Worm (Caenorhabditis elegans) whole organism, L2 larva: ENCODE measurements around the gene ZK688.11.

Experiments used
- C34F6.9 ChIP-seq: fragments of 150-350 bp; optimal IDR thresholded peaks from 2 replicates; lab custom pipeline; 2014; ENCODE audit warnings: missing biosample characterization, missing genetic modification characterization
- F13H6.1 ChIP-seq: sonication (generic microtip); optimal IDR thresholded peaks from 2 replicates; lab custom pipeline; 2016; ENCODE audit warnings: missing genetic modification characterization, missing compliant biosample characterization
- R02D3.7 ChIP-seq: fragments of 150-350 bp; optimal IDR thresholded peaks from 2 replicates; lab custom pipeline; 2014; ENCODE audit warnings: missing biosample characterization, missing genetic modification characterization
- Y55F3AM.14 ChIP-seq: fragments of 200-800 bp; sonication (Bioruptor generic); optimal IDR thresholded peaks from 2 replicates; lab custom pipeline; 2018; ENCODE audit warnings: mild to moderate bottlenecking, missing genetic modification characterization, missing compliant biosample characterization
- ZK546.5 ChIP-seq: sonication (generic microtip); optimal IDR thresholded peaks from 2 replicates; lab custom pipeline; 2017; ENCODE audit warnings: missing biosample characterization, missing genetic modification characterization
- alr-1 ChIP-seq: fragments of 150-350 bp; optimal IDR thresholded peaks from 2 replicates; lab custom pipeline; 2014; ENCODE audit warnings: missing biosample characterization, missing genetic modification characterization
- aly-2 ChIP-seq: fragments of 150-350 bp; optimal IDR thresholded peaks from 2 replicates; lab custom pipeline; 2014; ENCODE audit warnings: missing biosample characterization, missing genetic modification characterization
- ama-1 ChIP-seq: fragments of 150-350 bp; optimal IDR thresholded peaks from 2 replicates; lab custom pipeline; 2018; ENCODE audit warnings: inconsistent platforms
- ceh-82 ChIP-seq: fragments of 150-350 bp; optimal IDR thresholded peaks from 2 replicates; lab custom pipeline; 2014; ENCODE audit warnings: missing biosample characterization, missing genetic modification characterization
- crh-2 ChIP-seq: sonication (generic microtip); optimal IDR thresholded peaks from 2 replicates; lab custom pipeline; 2017; ENCODE audit warnings: missing biosample characterization, missing genetic modification characterization
- dmd-4 ChIP-seq: sonication (generic microtip); optimal IDR thresholded peaks from 2 replicates; lab custom pipeline; 2017; ENCODE audit warnings: missing biosample characterization, missing genetic modification characterization
- egl-27 ChIP-seq: sonication (generic microtip); optimal IDR thresholded peaks from 3 replicates; lab custom pipeline; 2017; ENCODE audit warnings: missing biosample characterization, missing genetic modification reagents, missing genetic modification characterization
- elt-1 ChIP-seq: fragments of 150-350 bp; optimal IDR thresholded peaks from 2 replicates; lab custom pipeline; 2014; ENCODE audit warnings: missing biosample characterization, missing genetic modification characterization
- gmeb-1 ChIP-seq: fragments of 150-350 bp; optimal IDR thresholded peaks from 2 replicates; lab custom pipeline; 2014; ENCODE audit warnings: missing biosample characterization, missing genetic modification characterization
- lin-11 ChIP-seq: fragments of 150-350 bp; sonication (generic microtip); optimal IDR thresholded peaks from 2 replicates; lab custom pipeline; 2014; ENCODE audit warnings: missing biosample characterization, missing genetic modification characterization, inconsistent platforms, mixed read lengths
- lin-39 ChIP-seq: fragments of 150-350 bp; optimal IDR thresholded peaks from 2 replicates; lab custom pipeline; 2014; ENCODE audit warnings: missing biosample characterization, missing genetic modification reagents, missing genetic modification characterization
- lsy-2 ChIP-seq, 2 experiments: fragments of 150-350 bp in 1 of 2; sonication (generic microtip) in 1 of 2; optimal IDR thresholded peaks; 2 replicates each; lab custom pipeline; 2014 to 2017; ENCODE audit warnings: missing biosample characterization in 2 of 2, missing genetic modification characterization in 2 of 2
- mbf-1 ChIP-seq: sonication (generic microtip); optimal IDR thresholded peaks from 2 replicates; lab custom pipeline; 2017; ENCODE audit warnings: missing biosample characterization, missing genetic modification characterization
- nhr-10 ChIP-seq: sonication (generic microtip); optimal IDR thresholded peaks from 2 replicates; lab custom pipeline; 2017; ENCODE audit warnings: missing biosample characterization, missing genetic modification characterization
- nhr-11 ChIP-seq: fragments of 150-350 bp; optimal IDR thresholded peaks from 2 replicates; lab custom pipeline; 2014; ENCODE audit warnings: missing biosample characterization, missing genetic modification characterization
- nhr-12 ChIP-seq: fragments of 150-350 bp; optimal IDR thresholded peaks from 2 replicates; lab custom pipeline; 2014; ENCODE audit warnings: missing biosample characterization, missing genetic modification characterization
- nhr-129 ChIP-seq: fragments of 150-350 bp; optimal IDR thresholded peaks from 2 replicates; lab custom pipeline; 2014; ENCODE audit warnings: missing biosample characterization, missing genetic modification characterization
- nhr-21 ChIP-seq: fragments of 150-350 bp; optimal IDR thresholded peaks from 2 replicates; lab custom pipeline; 2014; ENCODE audit warnings: missing biosample characterization, missing genetic modification characterization
- nhr-23 ChIP-seq: fragments of 150-350 bp; optimal IDR thresholded peaks from 2 replicates; lab custom pipeline; 2014; ENCODE audit warnings: missing biosample characterization, missing genetic modification reagents, missing genetic modification characterization
- nhr-237 ChIP-seq: fragments of 150-350 bp; optimal IDR thresholded peaks from 2 replicates; lab custom pipeline; 2014; ENCODE audit warnings: missing biosample characterization, missing genetic modification characterization
- nhr-25 ChIP-seq: fragments of 150-350 bp; sonication (generic microtip); optimal IDR thresholded peaks from 3 replicates; lab custom pipeline; 2014; ENCODE audit warnings: missing biosample characterization, missing genetic modification characterization
- nhr-77 ChIP-seq: fragments of 150-350 bp; optimal IDR thresholded peaks from 2 replicates; lab custom pipeline; 2014; ENCODE audit warnings: missing biosample characterization, missing genetic modification characterization
- peb-1 ChIP-seq: fragments of 150-350 bp; optimal IDR thresholded peaks from 2 replicates; lab custom pipeline; 2014; ENCODE audit warnings: missing biosample characterization, missing genetic modification characterization
- skn-1 ChIP-seq: sonication (generic microtip); optimal IDR thresholded peaks from 2 replicates; lab custom pipeline; 2017; ENCODE audit warnings: missing biosample characterization, missing genetic modification characterization
- sma-3 ChIP-seq: sonication (generic microtip); optimal IDR thresholded peaks from 2 replicates; lab custom pipeline; 2016; ENCODE audit warnings: missing genetic modification reagents, missing genetic modification characterization, missing compliant biosample characterization
- sma-9 ChIP-seq, 2 experiments: fragments of 150-350 bp in 1 of 2; sonication (generic microtip) in 1 of 2; optimal IDR thresholded peaks; 2 replicates each; lab custom pipeline; 2014 to 2016; ENCODE audit warnings: missing genetic modification characterization in 2 of 2, mild to moderate bottlenecking in 1 of 2, missing biosample characterization in 1 of 2, missing compliant biosample characterization in 1 of 2, missing genetic modification reagents in 1 of 2, moderate library complexity in 1 of 2
- snpc-4 ChIP-seq: fragments of 150-350 bp; optimal IDR thresholded peaks from 2 replicates; lab custom pipeline; 2014; ENCODE audit warnings: missing biosample characterization, missing genetic modification characterization
- unc-39 ChIP-seq: fragments of 150-350 bp; optimal IDR thresholded peaks from 2 replicates; lab custom pipeline; 2014; ENCODE audit warnings: missing biosample characterization, missing genetic modification characterization
- unc-55 ChIP-seq: fragments of 150-350 bp; sonication (generic microtip); optimal IDR thresholded peaks from 3 replicates; lab custom pipeline; 2014; ENCODE audit warnings: missing biosample characterization, missing genetic modification reagents, missing genetic modification characterization
- unc-62 ChIP-seq: fragments of 150-350 bp; optimal IDR thresholded peaks from 2 replicates; lab custom pipeline; 2014; ENCODE audit warnings: missing biosample characterization, missing genetic modification reagents, missing genetic modification characterization
- zag-1 ChIP-seq: fragments of 150-350 bp; optimal IDR thresholded peaks from 2 replicates; lab custom pipeline; 2014; ENCODE audit warnings: missing biosample characterization, missing genetic modification characterization
- ztf-1 ChIP-seq: fragments of 200-800 bp; sonication (Bioruptor generic); conservative IDR thresholded peaks from 2 replicates; pipeline ENCODE4 v1.3.6; 2022; ENCODE audit warnings: missing genetic modification characterization, missing compliant biosample characterization
- ztf-11 ChIP-seq: sonication (generic microtip); optimal IDR thresholded peaks from 2 replicates; lab custom pipeline; 2017; ENCODE audit warnings: missing biosample characterization, missing genetic modification characterization
- ztf-4 ChIP-seq: fragments of 150-350 bp; optimal IDR thresholded peaks from 2 replicates; lab custom pipeline; 2014; ENCODE audit warnings: missing biosample characterization, missing genetic modification characterization

ZK688.11 gene

DNA sequence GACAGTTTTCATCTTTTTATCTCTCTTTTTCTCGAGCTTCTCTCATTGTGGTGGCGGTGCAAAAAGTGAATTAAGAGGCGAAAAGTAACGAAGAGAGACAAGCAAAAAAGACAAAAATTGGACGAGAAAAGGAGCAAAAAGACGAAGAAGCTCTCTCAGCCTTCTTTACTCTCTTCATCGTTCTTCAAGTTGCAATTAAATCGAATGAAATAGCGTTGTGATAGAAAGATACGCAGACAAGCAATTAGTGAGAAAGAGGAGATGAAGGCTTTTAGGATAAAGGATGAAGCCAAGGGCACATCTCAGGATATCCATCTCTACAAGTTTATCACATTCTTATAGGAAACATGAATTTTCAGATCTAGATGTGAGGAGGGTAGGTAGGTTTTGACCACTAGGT is 36.6 kb downstream of the ZK688.11 start:
- TF ChIP-seq skn-1 (tag; lab: Kevin White, UChicago) (no peak), peb-1 (tag; lab: Kevin White, UChicago) (no peak), nhr-77 (tag; lab: Kevin White, UChicago) (no peak), Y55F3AM.14 (GFP tag; lab: Kevin White, UChicago) (no peak), nhr-10 (no peak), crh-2 (tag; lab: Kevin White, UChicago) (no peak), nhr-25 (no peak), ama-1 (lab: Kevin White, UChicago) (no peak), elt-1 (tag; lab: Kevin White, UChicago) (no peak), gmeb-1 (tag; lab: Kevin White, UChicago) (no peak), nhr-129 (tag; lab: Kevin White, UChicago) (peak; percentile 31), ztf-4 (tag; lab: Kevin White, UChicago) (no peak), mbf-1 (tag; lab: Kevin White, UChicago) (no peak), lsy-2 (tag; optimal IDR thresholded peaks at IDR 0.05; lab: Kevin White, UChicago) (peak in 1 of 2 experiments; percentile 17), nhr-237 (no peak), ZK546.5 (tag; lab: Kevin White, UChicago) (no peak), sma-3 (no peak), lin-11 (no peak), ztf-11 (tag; lab: Kevin White, UChicago) (no peak), nhr-23 (no peak), dmd-4 (tag; lab: Kevin White, UChicago) (no peak), ceh-82 (no peak), nhr-11 (tag; lab: Kevin White, UChicago) (no peak), R02D3.7 (tag; lab: Kevin White, UChicago) (no peak), ztf-1 (GFP tag; lab: Robert Waterston, UW) (no peak), C34F6.9 (tag; lab: Kevin White, UChicago) (peak; percentile 50), sma-9 (GFP tag; optimal IDR thresholded peaks at IDR 0.05; lab: Kevin White, UChicago) (peak; percentile 9), sma-9 (tag; optimal IDR thresholded peaks at IDR 0.05; lab: Kevin White, UChicago) (no peak), unc-39 (tag; lab: Kevin White, UChicago) (no peak), F13H6.1 (no peak), alr-1 (tag; lab: Kevin White, UChicago) (no peak), lin-39 (peak; percentile 25), aly-2 (tag; lab: Kevin White, UChicago) (no peak), snpc-4 (no peak)
- TF ChIP-seq, all 48 proteins: peak for 5

DNA sequence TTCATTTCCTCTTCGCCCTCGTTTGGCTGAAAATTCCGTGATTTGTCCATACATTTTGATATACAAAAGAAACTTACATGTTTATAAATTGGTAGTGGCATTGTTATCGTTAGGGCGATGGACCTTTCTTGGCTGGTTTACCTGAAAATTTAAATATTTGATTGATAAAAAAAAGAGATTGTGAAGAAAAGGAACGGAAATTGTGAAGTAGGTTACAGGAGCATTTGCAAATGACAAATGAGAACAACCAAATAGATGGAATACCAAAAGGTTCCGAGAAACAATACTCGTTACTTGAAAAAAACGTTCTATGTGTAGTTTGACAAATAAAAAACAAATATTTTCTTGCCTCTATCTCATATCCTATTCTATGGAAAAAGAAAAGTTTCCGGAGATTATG is 41.2 kb downstream of the ZK688.11 start, which contains the start of gene ZK652.8:
Gene ZK652.8 (minus strand): TSS at position 101 of the 400 bp plus-strand sequence.
- TF ChIP-seq Y55F3AM.14 (GFP tag; lab: Kevin White, UChicago) (no peak), nhr-21 (tag; lab: Kevin White, UChicago) (no peak), elt-1 (tag; lab: Kevin White, UChicago) (no peak), egl-27 (tag; lab: Kevin White, UChicago) (no peak), sma-3 (no peak), C34F6.9 (tag; lab: Kevin White, UChicago) (no peak), ztf-11 (tag; lab: Kevin White, UChicago) (no peak), aly-2 (tag; lab: Kevin White, UChicago) (no peak), unc-62 (GFP tag; lab: Kevin White, UChicago) (no peak), sma-9 (GFP tag; optimal IDR thresholded peaks at IDR 0.05; lab: Kevin White, UChicago) (no peak), sma-9 (tag; optimal IDR thresholded peaks at IDR 0.05; lab: Kevin White, UChicago) (no peak), unc-55 (no peak), snpc-4 (no peak), zag-1 (tag; lab: Kevin White, UChicago) (no peak)

DNA sequence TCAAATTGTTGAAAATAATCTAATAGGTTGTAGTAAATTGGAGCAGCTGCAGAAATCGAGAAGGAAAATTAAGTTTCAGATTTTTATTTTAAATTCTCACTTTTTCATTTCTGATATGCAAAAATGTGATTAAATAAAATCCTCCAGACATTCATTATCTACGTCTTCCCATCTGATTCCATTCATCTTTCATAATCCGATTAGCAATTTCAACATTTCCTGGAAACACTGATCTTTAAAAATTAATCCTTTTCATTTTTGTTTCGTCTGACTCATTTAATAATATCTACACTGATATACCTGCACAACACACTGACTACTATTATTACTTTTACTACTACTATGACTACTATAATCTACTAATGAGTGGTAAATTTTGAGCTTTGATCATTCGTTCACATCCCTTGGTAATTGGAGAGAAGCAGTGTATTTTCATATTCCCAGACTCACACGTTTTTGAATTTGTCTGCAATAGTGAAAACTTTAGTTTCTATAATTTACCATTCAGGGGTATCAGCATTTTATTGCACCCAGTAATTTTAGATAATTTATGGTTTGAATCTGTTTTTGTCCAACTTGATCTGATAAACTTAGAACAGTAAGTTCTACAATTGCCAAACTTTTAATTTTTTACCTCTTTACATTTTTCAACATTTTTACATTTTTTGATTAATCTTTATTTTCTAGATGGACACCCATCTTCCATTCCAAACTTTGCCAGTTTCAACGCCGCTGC is 45.7 kb downstream of the ZK688.11 start, which contains the start of gene ceh-23:
Gene ceh-23 (plus strand): TSS at position 686 of the 736 bp plus-strand sequence.
- TF ChIP-seq nhr-12 (tag; lab: Kevin White, UChicago) (no peak), sma-9 (GFP tag; optimal IDR thresholded peaks at IDR 0.05; lab: Kevin White, UChicago) (peak; percentile 1), sma-9 (tag; optimal IDR thresholded peaks at IDR 0.05; lab: Kevin White, UChicago) (no peak)
- TF ChIP-seq, all 48 proteins: peak for 1
